Worm (Caenorhabditis elegans) whole organism, L4 larva: Measurements from ENCODE around the gene C52E4.12.

Experiments used
- F10B5.3 ChIP-seq: sonication (generic microtip); optimal IDR thresholded peaks from 2 replicates; lab custom pipeline; 2016; ENCODE audit warnings: mild to moderate bottlenecking, missing genetic modification characterization, missing compliant biosample characterization
- T26A8.4 ChIP-seq: fragments of 200-800 bp; sonication (Bioruptor generic); IDR thresholded peaks from 2 replicates; pipeline ENCODE4 v1.3.6; 2022; ENCODE audit warnings: missing genetic modification characterization, missing compliant biosample characterization
- Y105C5A.15 ChIP-seq: fragments of 200-800 bp; sonication (Bioruptor generic); IDR thresholded peaks from 2 replicates; pipeline ENCODE4 v1.3.6; 2022; ENCODE audit warnings: missing genetic modification characterization, missing compliant biosample characterization
- Y5F2A.4 ChIP-seq: fragments of 200-800 bp; sonication (Bioruptor generic); optimal IDR thresholded peaks from 2 replicates; lab custom pipeline; 2018; ENCODE audit warnings: mild to moderate bottlenecking, missing genetic modification characterization, missing compliant biosample characterization
- Y75B8A.6 ChIP-seq: fragments of 200-800 bp; sonication (Bioruptor generic); IDR thresholded peaks from 2 replicates; pipeline ENCODE4 v1.3.6; 2022; ENCODE audit warnings: missing genetic modification reagents, missing genetic modification characterization, missing compliant biosample characterization
- aha-1 ChIP-seq: fragments of 150-350 bp; peaks from one replicate; lab custom pipeline; 2014; ENCODE audit warnings: missing biosample characterization, missing genetic modification characterization
- aly-2 ChIP-seq: sonication (generic microtip); optimal IDR thresholded peaks from 2 replicates; lab custom pipeline; 2018; ENCODE audit warnings: missing biosample characterization, missing genetic modification characterization
- ceh-20 ChIP-seq: fragments of 200-800 bp; sonication (Bioruptor generic); IDR thresholded peaks from 2 replicates; pipeline ENCODE4 v1.3.6; 2022; ENCODE audit warnings: missing genetic modification reagents, missing genetic modification characterization, missing compliant biosample characterization
- ceh-32 ChIP-seq: sonication (generic microtip); optimal IDR thresholded peaks from 2 replicates; lab custom pipeline; 2016; ENCODE audit warnings: mild to moderate bottlenecking, missing genetic modification characterization, missing compliant biosample characterization; ENCODE audit not compliant: poor library complexity
- ceh-62 ChIP-seq: sonication (generic microtip); optimal IDR thresholded peaks from 2 replicates; lab custom pipeline; 2017; ENCODE audit warnings: missing biosample characterization, missing genetic modification characterization
- ceh-82 ChIP-seq: sonication (generic microtip); optimal IDR thresholded peaks from 2 replicates; lab custom pipeline; 2017; ENCODE audit warnings: missing biosample characterization, missing genetic modification characterization
- daf-12 ChIP-seq: fragments of 150-350 bp; optimal IDR thresholded peaks from 2 replicates; lab custom pipeline; 2014; ENCODE audit warnings: missing biosample characterization, missing genetic modification reagents, missing genetic modification characterization
- daf-16 ChIP-seq, 3 experiments: sonication (generic microtip); optimal IDR thresholded peaks; 2 replicates each; lab custom pipeline; 2016 to 2017; ENCODE audit warnings: missing genetic modification characterization in 3 of 3, missing genetic modification reagents in 3 of 3, mild to moderate bottlenecking in 2 of 3, missing compliant biosample characterization in 2 of 3, missing biosample characterization in 1 of 3, moderate library complexity in 1 of 3
- daf-19 ChIP-seq: fragments of 200-800 bp; sonication (Bioruptor generic); conservative IDR thresholded peaks from 2 replicates; pipeline ENCODE4 v1.3.6; 2022; ENCODE audit warnings: missing genetic modification characterization, missing compliant biosample characterization
- dmd-6 ChIP-seq: fragments of 200-800 bp; sonication (Bioruptor generic); IDR thresholded peaks from 2 replicates; pipeline ENCODE4 v1.3.6; 2022; ENCODE audit warnings: missing genetic modification reagents, missing genetic modification characterization, missing compliant biosample characterization
- dmd-8 ChIP-seq: fragments of 200-800 bp; sonication (Bioruptor generic); IDR thresholded peaks from 2 replicates; pipeline ENCODE4 v1.3.6; 2022; ENCODE audit warnings: missing genetic modification characterization, missing compliant biosample characterization
- dmd-9 ChIP-seq: fragments of 200-800 bp; sonication (Bioruptor generic); IDR thresholded peaks from 2 replicates; pipeline ENCODE4 v1.3.6; 2022; ENCODE audit warnings: missing genetic modification reagents, missing genetic modification characterization, missing compliant biosample characterization
- dpl-1 ChIP-seq: fragments of 150-350 bp; optimal IDR thresholded peaks from 2 replicates; lab custom pipeline; 2014; ENCODE audit warnings: missing biosample characterization, missing genetic modification reagents, missing genetic modification characterization
- duxl-1 ChIP-seq: sonication (generic microtip); optimal IDR thresholded peaks from 2 replicates; lab custom pipeline; 2016; ENCODE audit warnings: mild to moderate bottlenecking, missing genetic modification characterization, moderate library complexity, missing compliant biosample characterization; ENCODE audit not compliant: poor library complexity
- dve-1 ChIP-seq: sonication (generic microtip); optimal IDR thresholded peaks from 2 replicates; lab custom pipeline; 2017; ENCODE audit warnings: antibody characterized with exemption, mild to moderate bottlenecking, missing genetic modification characterization, missing compliant biosample characterization; ENCODE audit not compliant: insufficient read depth
- egl-43 ChIP-seq: fragments of 200-800 bp; sonication (Bioruptor generic); IDR thresholded peaks from 2 replicates; pipeline ENCODE4 v1.3.6; 2022; ENCODE audit warnings: missing genetic modification reagents, missing genetic modification characterization, missing compliant biosample characterization
- fkh-10 ChIP-seq: fragments of 150-350 bp; optimal IDR thresholded peaks from 2 replicates; lab custom pipeline; 2014; ENCODE audit warnings: missing biosample characterization, missing genetic modification reagents, missing genetic modification characterization
- fos-1 ChIP-seq: fragments of 150-350 bp; optimal IDR thresholded peaks from 2 replicates; lab custom pipeline; 2014; ENCODE audit warnings: missing biosample characterization, missing genetic modification characterization
- hlh-30 ChIP-seq: sonication (generic microtip); optimal IDR thresholded peaks from 2 replicates; lab custom pipeline; 2017; ENCODE audit warnings: antibody characterized with exemption, mild to moderate bottlenecking, missing genetic modification characterization, missing compliant biosample characterization; ENCODE audit not compliant: insufficient read depth
- jun-1 ChIP-seq: fragments of 150-350 bp; optimal IDR thresholded peaks from 2 replicates; lab custom pipeline; 2014; ENCODE audit warnings: missing biosample characterization, missing genetic modification reagents, missing genetic modification characterization
- lin-1 ChIP-seq: fragments of 200-800 bp; sonication (Bioruptor generic); IDR thresholded peaks from 2 replicates; pipeline ENCODE4 v1.3.6; 2022; ENCODE audit warnings: missing genetic modification reagents, missing genetic modification characterization, missing compliant biosample characterization
- lin-29 ChIP-seq: fragments of 200-800 bp; sonication (Bioruptor generic); IDR thresholded peaks from 2 replicates; pipeline ENCODE4 v1.3.6; 2022; ENCODE audit warnings: missing genetic modification reagents, missing genetic modification characterization, missing compliant biosample characterization
- lin-39 ChIP-seq: fragments of 150-350 bp; optimal IDR thresholded peaks from 2 replicates; lab custom pipeline; 2014; ENCODE audit warnings: missing biosample characterization, missing genetic modification reagents, missing genetic modification characterization
- lsy-2 ChIP-seq, 2 experiments: fragments of 150-350 bp in 1 of 2; sonication (generic microtip) in 1 of 2; optimal IDR thresholded peaks; 2 replicates each; lab custom pipeline; 2014 to 2017; ENCODE audit warnings: missing biosample characterization in 2 of 2, missing genetic modification characterization in 2 of 2
- mdl-1 ChIP-seq, 2 experiments: fragments of 150-350 bp in 1 of 2; sonication (generic microtip) in 1 of 2; optimal IDR thresholded peaks; 2 replicates each; lab custom pipeline; 2014 to 2017; ENCODE audit warnings: missing biosample characterization in 2 of 2, missing genetic modification characterization in 2 of 2
- mdt-29 ChIP-seq: fragments of 200-800 bp; sonication (Bioruptor generic); IDR thresholded peaks from 2 replicates; pipeline ENCODE4 v1.3.6; 2022; ENCODE audit warnings: missing genetic modification reagents, missing genetic modification characterization, missing compliant biosample characterization
- mxl-3 ChIP-seq: fragments of 200-800 bp; sonication (Bioruptor generic); optimal IDR thresholded peaks from 2 replicates; lab custom pipeline; 2018; ENCODE audit warnings: mild to moderate bottlenecking, missing genetic modification characterization, missing compliant biosample characterization
- nhr-25 ChIP-seq: sonication (generic microtip); optimal IDR thresholded peaks from 2 replicates; lab custom pipeline; 2017; ENCODE audit warnings: missing genetic modification characterization, mild to moderate bottlenecking, missing compliant biosample characterization, antibody characterized with exemption, moderate library complexity, borderline replicate concordance; ENCODE audit not compliant: insufficient read depth
- nhr-48 ChIP-seq: sonication (generic microtip); optimal IDR thresholded peaks from 2 replicates; lab custom pipeline; 2016; ENCODE audit warnings: mild to moderate bottlenecking, missing genetic modification characterization, missing compliant biosample characterization
- nhr-76 ChIP-seq: fragments of 150-350 bp; optimal IDR thresholded peaks from 2 replicates; lab custom pipeline; 2014; ENCODE audit warnings: missing biosample characterization, missing genetic modification characterization
- pha-4 ChIP-seq, 2 experiments: fragments of 150-350 bp in 1 of 2; fragments of 200-800 bp in 1 of 2; sonication (Bioruptor generic) in 1 of 2; IDR thresholded peaks in 1 of 2; optimal IDR thresholded peaks in 1 of 2; 2 replicates each; pipeline versions ENCODE4 v1.3.6 to Lab custom; 2014 to 2022; ENCODE audit warnings: missing genetic modification characterization in 2 of 2, missing genetic modification reagents in 2 of 2, missing biosample characterization in 1 of 2, missing compliant biosample characterization in 1 of 2
- pqm-1 ChIP-seq: sonication (generic microtip); optimal IDR thresholded peaks from 2 replicates; lab custom pipeline; 2017; ENCODE audit warnings: missing biosample characterization, missing genetic modification characterization
- rbr-2 ChIP-seq: sonication (generic microtip); optimal IDR thresholded peaks from 2 replicates; lab custom pipeline; 2016; ENCODE audit warnings: missing genotype, missing genetic modification characterization, missing compliant biosample characterization
- saeg-2 ChIP-seq: fragments of 200-800 bp; sonication (Bioruptor generic); IDR thresholded peaks from 2 replicates; pipeline ENCODE4 v1.3.6; 2022; ENCODE audit warnings: missing genetic modification reagents, missing genetic modification characterization, missing compliant biosample characterization
- spr-3 ChIP-seq: fragments of 200-800 bp; sonication (Bioruptor generic); optimal IDR thresholded peaks from 2 replicates; lab custom pipeline; 2018; ENCODE audit warnings: mild to moderate bottlenecking, missing genetic modification characterization, missing compliant biosample characterization
- tra-1 ChIP-seq: fragments of 200-800 bp; sonication (Bioruptor generic); IDR thresholded peaks from 2 replicates; pipeline ENCODE4 v1.3.6; 2022; ENCODE audit warnings: missing genetic modification reagents, missing genetic modification characterization, missing compliant biosample characterization
- unc-39 ChIP-seq: sonication (generic microtip); optimal IDR thresholded peaks from 2 replicates; lab custom pipeline; 2017; ENCODE audit warnings: missing biosample characterization, missing genetic modification characterization
- unc-62 ChIP-seq, 3 experiments: fragments of 150-350 bp in 1 of 3; sonication (generic microtip); optimal IDR thresholded peaks in 2 of 3; peaks in 1 of 3; 1 replicate in 1 of 3; 2 replicates in 2 of 3; lab custom pipeline; 2014 to 2017; ENCODE audit warnings: missing biosample characterization in 3 of 3, missing genetic modification characterization in 3 of 3, missing genetic modification reagents in 3 of 3, missing genotype in 1 of 3
- zag-1 ChIP-seq: fragments of 150-350 bp; optimal IDR thresholded peaks from 2 replicates; lab custom pipeline; 2014; ENCODE audit warnings: missing biosample characterization, missing genetic modification characterization
- zfp-2 ChIP-seq: sonication (generic microtip); optimal IDR thresholded peaks from 2 replicates; lab custom pipeline; 2016; ENCODE audit warnings: mild to moderate bottlenecking, missing genetic modification characterization, missing compliant biosample characterization
- zip-2 ChIP-seq: fragments of 150-350 bp; optimal IDR thresholded peaks from 2 replicates; lab custom pipeline; 2014; ENCODE audit warnings: missing biosample characterization, missing genetic modification characterization

The C52E4.12 gene

ce11 chrV:11985384-11985783, 10.6 kb upstream of the C52E4.12 start, which contains the start of gene mans-2:
Gene mans-2, minus strand, starts transcription at chrV:11985484.
- TF ChIP-seq ceh-82 (tag; lab: Kevin White, UChicago) = no peak

- TF ChIP-seq T26A8.4 (GFP tag; lab: Robert Waterston, UW) = no peak
- TF ChIP-seq unc-39 (tag; lab: Kevin White, UChicago) = no peak
- TF ChIP-seq spr-3 (GFP tag; lab: Kevin White, UChicago) = no peak
- no peak for TF ChIP-seq ceh-62 (tag; lab: Kevin White, UChicago)
- no peak for TF ChIP-seq Y5F2A.4
- TF ChIP-seq lin-39 (tag; lab: Kevin White, UChicago) = no peak
- no peak for TF ChIP-seq F10B5.3 (tag; lab: Kevin White, UChicago)
- TF ChIP-seq zfp-2 = no peak
- TF ChIP-seq nhr-25 (tag; lab: Kevin White, UChicago) = no peak
- TF ChIP-seq tra-1 (GFP tag; lab: Robert Waterston, UW) = no peak
- TF ChIP-seq ceh-20 (GFP tag; lab: Robert Waterston, UW) = peak; percentile 69
- TF ChIP-seq dpl-1 (GFP tag; lab: Kevin White, UChicago) = peak; percentile 4
- no peak for TF ChIP-seq daf-16 (GFP tag; optimal IDR thresholded peaks at IDR 0.05; lab: Kevin White, UChicago)
- TF ChIP-seq daf-16 (tag; optimal IDR thresholded peaks at IDR 0.05; lab: Kevin White, UChicago) = peak; percentile 22
- TF ChIP-seq fkh-10 (GFP tag; lab: Kevin White, UChicago) = peak; percentile 48
- no peak for TF ChIP-seq saeg-2 (GFP tag; lab: Robert Waterston, UW)
- no peak for TF ChIP-seq egl-43 (GFP tag; lab: Robert Waterston, UW)
- TF ChIP-seq mdt-29 (GFP tag; lab: Robert Waterston, UW) = no peak
- no peak for TF ChIP-seq Y105C5A.15 (GFP tag; lab: Robert Waterston, UW)
- TF ChIP-seq dmd-6 (GFP tag; lab: Robert Waterston, UW) = peak; percentile 62
- TF ChIP-seq rbr-2 = no peak
- TF ChIP-seq hlh-30 (tag; lab: Kevin White, UChicago) = no peak
- TF ChIP-seq aly-2 = no peak
- TF ChIP-seq mdl-1 (tag; optimal IDR thresholded peaks at IDR 0.05; lab: Kevin White, UChicago) = no peak
- no peak for TF ChIP-seq daf-19 (GFP tag; lab: Robert Waterston, UW)
- TF ChIP-seq dve-1 (tag; lab: Kevin White, UChicago) = no peak
- peak in 1 of 2 experiments; percentile 26 for TF ChIP-seq lsy-2 (tag; optimal IDR thresholded peaks at IDR 0.05; lab: Kevin White, UChicago)
- no peak for TF ChIP-seq jun-1
- no peak for TF ChIP-seq zip-2 (tag; lab: Kevin White, UChicago)
- no peak for TF ChIP-seq zag-1
- TF ChIP-seq mxl-3 (GFP tag; lab: Kevin White, UChicago) = no peak
- no peak for TF ChIP-seq ceh-32 (tag; lab: Kevin White, UChicago)
- no peak for TF ChIP-seq lin-29
- no peak for TF ChIP-seq nhr-76 (tag; lab: Kevin White, UChicago)
- TF ChIP-seq dmd-9 = no peak
- peak; percentile 61 for TF ChIP-seq pqm-1 (tag; lab: Kevin White, UChicago)
- no peak for TF ChIP-seq dmd-8 (GFP tag; lab: Robert Waterston, UW)
- no peak for TF ChIP-seq pha-4 (GFP tag; IDR thresholded peaks at IDR 0.05; lab: Robert Waterston, UW)
- TF ChIP-seq pha-4 (tag; optimal IDR thresholded peaks at IDR 0.05; lab: Kevin White, UChicago) = no peak
- peak; percentile 3 for TF ChIP-seq aha-1
- no peak for TF ChIP-seq daf-12 (tag; lab: Kevin White, UChicago)
- no peak for TF ChIP-seq lin-1 (GFP tag; lab: Robert Waterston, UW)
- TF ChIP-seq unc-62 (GFP tag; optimal IDR thresholded peaks at IDR 0.05 in 1 of 2; lab: Kevin White, UChicago) = no peak
- TF ChIP-seq unc-62 (tag; optimal IDR thresholded peaks at IDR 0.05; lab: Kevin White, UChicago) = no peak
- no peak for TF ChIP-seq fos-1 (tag; lab: Kevin White, UChicago)
- no peak for TF ChIP-seq duxl-1
- TF ChIP-seq nhr-48 (tag; lab: Kevin White, UChicago) = no peak
- TF ChIP-seq Y75B8A.6 = no peak
Observed at ce11 chrV:11986078-11986869, 9.7 kb upstream of the C52E4.12 start.
